Worm (Caenorhabditis elegans) whole organism, L4 larva: ENCODE results near the gene srgp-1.

Experiments
- aha-1 ChIP-seq: fragments of 150-350 bp; peaks from one replicate; lab custom pipeline; 2014; ENCODE audit warnings: missing biosample characterization, missing genetic modification characterization
- attf-4 ChIP-seq: sonication (generic microtip); optimal IDR thresholded peaks from 3 replicates; lab custom pipeline; 2017; ENCODE audit warnings: missing biosample characterization, missing genetic modification characterization
- ces-1 ChIP-seq: fragments of 150-350 bp; sonication (generic microtip); optimal IDR thresholded peaks from 4 replicates; lab custom pipeline; 2014; ENCODE audit warnings: missing biosample characterization, missing genetic modification reagents, missing genetic modification characterization
- daf-16 ChIP-seq, 3 experiments: sonication (generic microtip); optimal IDR thresholded peaks; 2 replicates each; lab custom pipeline; 2016 to 2017; ENCODE audit warnings: missing genetic modification characterization in 3 of 3, missing genetic modification reagents in 3 of 3, mild to moderate bottlenecking in 2 of 3, missing compliant biosample characterization in 2 of 3, missing biosample characterization in 1 of 3, moderate library complexity in 1 of 3
- duxl-1 ChIP-seq: sonication (generic microtip); optimal IDR thresholded peaks from 2 replicates; lab custom pipeline; 2016; ENCODE audit warnings: mild to moderate bottlenecking, missing genetic modification characterization, moderate library complexity, missing compliant biosample characterization; ENCODE audit not compliant: poor library complexity
- dve-1 ChIP-seq: sonication (generic microtip); optimal IDR thresholded peaks from 2 replicates; lab custom pipeline; 2017; ENCODE audit warnings: antibody characterized with exemption, mild to moderate bottlenecking, missing genetic modification characterization, missing compliant biosample characterization; ENCODE audit not compliant: insufficient read depth
- egl-27 ChIP-seq: sonication (generic microtip); optimal IDR thresholded peaks from 3 replicates; lab custom pipeline; 2017; ENCODE audit warnings: missing biosample characterization, missing genetic modification reagents, missing genetic modification characterization
- egl-43 ChIP-seq: fragments of 200-800 bp; sonication (Bioruptor generic); IDR thresholded peaks from 2 replicates; pipeline ENCODE4 v1.3.6; 2022; ENCODE audit warnings: missing genetic modification reagents, missing genetic modification characterization, missing compliant biosample characterization
- hlh-11 ChIP-seq: fragments of 200-800 bp; sonication (Bioruptor generic); optimal IDR thresholded peaks from 2 replicates; lab custom pipeline; 2018; ENCODE audit warnings: mild to moderate bottlenecking, missing genetic modification characterization, missing compliant biosample characterization
- hlh-30 ChIP-seq: sonication (generic microtip); optimal IDR thresholded peaks from 2 replicates; lab custom pipeline; 2017; ENCODE audit warnings: antibody characterized with exemption, mild to moderate bottlenecking, missing genetic modification characterization, missing compliant biosample characterization; ENCODE audit not compliant: insufficient read depth
- hmg-1.1 ChIP-seq: fragments of 200-800 bp; sonication (Bioruptor generic); IDR thresholded peaks from 2 replicates; pipeline ENCODE4 v1.3.6; 2022; ENCODE audit warnings: missing genetic modification reagents, missing genetic modification characterization, missing compliant biosample characterization
- lin-1 ChIP-seq: fragments of 200-800 bp; sonication (Bioruptor generic); IDR thresholded peaks from 2 replicates; pipeline ENCODE4 v1.3.6; 2022; ENCODE audit warnings: missing genetic modification reagents, missing genetic modification characterization, missing compliant biosample characterization
- mdl-1 ChIP-seq, 2 experiments: fragments of 150-350 bp in 1 of 2; sonication (generic microtip) in 1 of 2; optimal IDR thresholded peaks; 2 replicates each; lab custom pipeline; 2014 to 2017; ENCODE audit warnings: missing biosample characterization in 2 of 2, missing genetic modification characterization in 2 of 2
- mep-1 ChIP-seq: fragments of 150-350 bp; sonication (generic microtip); optimal IDR thresholded peaks from 3 replicates; lab custom pipeline; 2014; ENCODE audit warnings: missing biosample characterization, missing genetic modification characterization
- mes-2 ChIP-seq: sonication (generic microtip); optimal IDR thresholded peaks from 2 replicates; lab custom pipeline; 2016; ENCODE audit warnings: missing genotype, mild to moderate bottlenecking, missing genetic modification characterization, missing compliant biosample characterization; ENCODE audit not compliant: poor library complexity, severe bottlenecking
- mxl-3 ChIP-seq: fragments of 200-800 bp; sonication (Bioruptor generic); optimal IDR thresholded peaks from 2 replicates; lab custom pipeline; 2018; ENCODE audit warnings: mild to moderate bottlenecking, missing genetic modification characterization, missing compliant biosample characterization
- nhr-10 ChIP-seq: fragments of 150-350 bp; optimal IDR thresholded peaks from 2 replicates; lab custom pipeline; 2014; ENCODE audit warnings: missing biosample characterization, missing genetic modification characterization
- nhr-28 ChIP-seq: fragments of 150-350 bp; optimal IDR thresholded peaks from 2 replicates; lab custom pipeline; 2014; ENCODE audit warnings: missing biosample characterization, missing genetic modification characterization
- nhr-42 ChIP-seq: fragments of 200-800 bp; sonication (Bioruptor generic); IDR thresholded peaks from 2 replicates; pipeline ENCODE4 v1.3.6; 2022; ENCODE audit warnings: missing genetic modification characterization, missing compliant biosample characterization
- nhr-6 ChIP-seq: fragments of 150-350 bp; optimal IDR thresholded peaks from 2 replicates; lab custom pipeline; 2014; ENCODE audit warnings: missing biosample characterization, missing genetic modification characterization
- pha-4 ChIP-seq, 2 experiments: fragments of 150-350 bp in 1 of 2; fragments of 200-800 bp in 1 of 2; sonication (Bioruptor generic) in 1 of 2; IDR thresholded peaks in 1 of 2; optimal IDR thresholded peaks in 1 of 2; 2 replicates each; pipeline versions ENCODE4 v1.3.6 to Lab custom; 2014 to 2022; ENCODE audit warnings: missing genetic modification characterization in 2 of 2, missing genetic modification reagents in 2 of 2, missing biosample characterization in 1 of 2, missing compliant biosample characterization in 1 of 2
- pqm-1 ChIP-seq: sonication (generic microtip); optimal IDR thresholded peaks from 2 replicates; lab custom pipeline; 2017; ENCODE audit warnings: missing biosample characterization, missing genetic modification characterization
- rbr-2 ChIP-seq: sonication (generic microtip); optimal IDR thresholded peaks from 2 replicates; lab custom pipeline; 2016; ENCODE audit warnings: missing genotype, missing genetic modification characterization, missing compliant biosample characterization
- sdz-12 ChIP-seq: fragments of 200-800 bp; sonication (Bioruptor generic); optimal IDR thresholded peaks from 2 replicates; lab custom pipeline; 2018; ENCODE audit warnings: mild to moderate bottlenecking, missing genetic modification characterization, missing compliant biosample characterization
- set-16 ChIP-seq: fragments of 200-800 bp; sonication (Bioruptor generic); IDR thresholded peaks from 2 replicates; pipeline ENCODE4 v1.3.6; 2022; ENCODE audit warnings: missing genetic modification reagents, missing genetic modification characterization, missing compliant biosample characterization
- spr-1 ChIP-seq: sonication (generic microtip); optimal IDR thresholded peaks from 2 replicates; lab custom pipeline; 2016; ENCODE audit warnings: mild to moderate bottlenecking, missing genetic modification characterization, missing compliant biosample characterization
- unc-62 ChIP-seq, 3 experiments: fragments of 150-350 bp in 1 of 3; sonication (generic microtip); optimal IDR thresholded peaks in 2 of 3; peaks in 1 of 3; 1 replicate in 1 of 3; 2 replicates in 2 of 3; lab custom pipeline; 2014 to 2017; ENCODE audit warnings: missing biosample characterization in 3 of 3, missing genetic modification characterization in 3 of 3, missing genetic modification reagents in 3 of 3, missing genotype in 1 of 3
- zfp-2 ChIP-seq: sonication (generic microtip); optimal IDR thresholded peaks from 2 replicates; lab custom pipeline; 2016; ENCODE audit warnings: mild to moderate bottlenecking, missing genetic modification characterization, missing compliant biosample characterization

Gene srgp-1

ce11 chrIV:11569795-11570194, 505 bp upstream of the srgp-1 start:
- TF ChIP-seq mep-1 (tag; lab: Kevin White, UChicago) = no peak
- no peak for TF ChIP-seq ces-1 (GFP tag; lab: Kevin White, UChicago)
- TF ChIP-seq hmg-1.1 (GFP tag; lab: Robert Waterston, UW) = no peak
- TF ChIP-seq aha-1 (tag; lab: Kevin White, UChicago) = peak; percentile 3

DNA sequence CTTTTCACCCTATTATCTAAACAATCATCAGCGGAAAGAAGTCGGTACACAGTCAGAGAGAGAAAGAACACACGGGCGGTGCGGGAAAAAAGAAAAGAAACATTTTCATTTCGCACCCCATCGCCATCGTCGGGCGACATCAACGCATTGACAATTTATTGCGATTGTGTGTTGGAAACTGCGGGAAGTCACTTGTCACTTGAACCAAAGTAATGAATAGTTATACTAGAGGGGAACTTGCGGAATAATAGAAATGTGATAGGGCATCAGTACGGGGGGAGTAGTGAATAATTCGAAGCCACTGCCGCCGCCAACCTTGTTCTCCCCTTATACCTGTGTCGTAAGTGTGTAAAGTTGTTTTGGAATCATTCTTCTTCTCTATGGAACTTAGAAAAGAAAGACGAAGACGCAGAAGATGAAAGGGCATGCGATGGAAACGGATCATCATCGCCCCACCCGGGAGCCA, 1.1 kb downstream of the srgp-1 start:
- TF ChIP-seq unc-62 (GFP tag; optimal IDR thresholded peaks at IDR 0.05 in 1 of 2; lab: Kevin White, UChicago) (peak in 1 of 2 experiments; percentile 97), unc-62 (tag; optimal IDR thresholded peaks at IDR 0.05; lab: Kevin White, UChicago) (no peak), pha-4 (GFP tag; IDR thresholded peaks at IDR 0.05; lab: Robert Waterston, UW) (no peak), pha-4 (tag; optimal IDR thresholded peaks at IDR 0.05; lab: Kevin White, UChicago) (no peak), mes-2 (tag; lab: Kevin White, UChicago) (peak; percentile 18), hlh-30 (tag; lab: Kevin White, UChicago) (peak; percentile 2), aha-1 (tag; lab: Kevin White, UChicago) (peak; percentile 88), egl-43 (GFP tag; lab: Robert Waterston, UW) (0 out of 2 replicates have a peak, but pooled peaks have one; percentile 23), rbr-2 (tag; lab: Kevin White, UChicago) (no peak), mep-1 (tag; lab: Kevin White, UChicago) (peak; percentile 22)

- TF ChIP-seq nhr-10 (no peak), mxl-3 (GFP tag; lab: Kevin White, UChicago) (peak; percentile 17), duxl-1 (tag; lab: Kevin White, UChicago) (no peak)
These were observed 2.2 kb downstream of the srgp-1 start for ce11 chrIV:11572524-11572923.

ce11 chrIV:11574331-11574730, 4.0 kb downstream of the srgp-1 start:
- TF ChIP-seq egl-27 = no peak
- TF ChIP-seq dve-1 (tag; lab: Kevin White, UChicago) = no peak
- TF ChIP-seq unc-62 (GFP tag; optimal IDR thresholded peaks at IDR 0.05 in 1 of 2; lab: Kevin White, UChicago) = peak in 1 of 2 experiments; percentile 84
- TF ChIP-seq unc-62 (tag; optimal IDR thresholded peaks at IDR 0.05; lab: Kevin White, UChicago) = no peak
- TF ChIP-seq nhr-28 (tag; lab: Kevin White, UChicago) = no peak
- no peak for TF ChIP-seq mdl-1 (tag; optimal IDR thresholded peaks at IDR 0.05; lab: Kevin White, UChicago)
- TF ChIP-seq zfp-2 (tag; lab: Kevin White, UChicago) = no peak
- TF ChIP-seq lin-1 (GFP tag; lab: Robert Waterston, UW) = no peak
- peak; percentile 95 for TF ChIP-seq aha-1 (tag; lab: Kevin White, UChicago)

DNA sequence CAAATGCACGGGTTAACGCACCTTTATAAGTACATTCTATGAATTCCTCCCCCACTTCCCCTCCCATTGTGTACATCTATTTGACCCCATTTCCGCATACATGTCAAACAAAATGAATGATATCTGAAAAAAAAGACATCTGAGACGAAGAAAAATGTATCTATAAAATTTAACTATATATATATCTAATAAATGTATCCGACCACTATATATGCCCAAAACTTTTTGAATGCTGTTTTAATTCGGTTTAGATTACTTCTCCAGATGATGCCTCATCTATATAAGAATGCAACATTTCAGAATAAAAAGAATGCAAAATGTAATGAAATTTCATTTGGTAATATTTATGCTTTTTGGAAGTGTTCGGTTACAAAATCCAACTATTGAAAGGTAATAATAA, 8.2 kb downstream of the srgp-1 start, which contains the start of gene rib-1:
Gene rib-1, plus strand, starts transcription at position 301 of the 400 bp plus-strand sequence.
- TF ChIP-seq duxl-1 (tag; lab: Kevin White, UChicago) = no peak

- TF ChIP-seq attf-4 (tag; lab: Kevin White, UChicago) = no peak
- no peak for TF ChIP-seq mdl-1 (tag; optimal IDR thresholded peaks at IDR 0.05; lab: Kevin White, UChicago)
- peak; percentile 41 for TF ChIP-seq dve-1 (tag; lab: Kevin White, UChicago)
- TF ChIP-seq nhr-28 (tag; lab: Kevin White, UChicago) = peak; percentile 58
- TF ChIP-seq spr-1 (tag; lab: Kevin White, UChicago) = no peak
- peak; percentile 9 for TF ChIP-seq hlh-11
- TF ChIP-seq nhr-6 (tag; lab: Kevin White, UChicago) = no peak
- no peak for TF ChIP-seq nhr-42 (GFP tag; lab: Robert Waterston, UW)
- peak in 1 of 2 experiments; percentile 2 for TF ChIP-seq daf-16 (GFP tag; optimal IDR thresholded peaks at IDR 0.05; lab: Kevin White, UChicago)
- peak; percentile 68 for TF ChIP-seq daf-16 (tag; optimal IDR thresholded peaks at IDR 0.05; lab: Kevin White, UChicago)
- TF ChIP-seq sdz-12 (GFP tag; lab: Kevin White, UChicago) = no peak
- TF ChIP-seq egl-43 (GFP tag; lab: Robert Waterston, UW) = 0 out of 2 replicates have a peak, but pooled peaks have one; percentile 24
- peak; percentile 12 for TF ChIP-seq aha-1 (tag; lab: Kevin White, UChicago)
- peak; percentile 78 for TF ChIP-seq pqm-1 (tag; lab: Kevin White, UChicago)
- TF ChIP-seq set-16 = peak; percentile 84
These were observed 12.3 kb downstream of the srgp-1 start for ce11 chrIV:11582450-11583166.
